Worm (Caenorhabditis elegans) whole organism, young adult: ENCODE data around the gene col-130.

Source experiments
- B0035.1 ChIP-seq: sonication (generic microtip); optimal IDR thresholded peaks from 2 replicates; lab custom pipeline; 2016; ENCODE audit warnings: missing genetic modification characterization, mild to moderate bottlenecking, missing compliant biosample characterization, missing genotype, missing genetic modification reagents
- C06A6.2 ChIP-seq: fragments of 200-800 bp; sonication (Bioruptor generic); conservative IDR thresholded peaks from 2 replicates; pipeline ENCODE4 v1.3.6; 2022; ENCODE audit warnings: missing genetic modification characterization, missing compliant biosample characterization
- F10E7.11 ChIP-seq: sonication (generic microtip); optimal IDR thresholded peaks from 2 replicates; lab custom pipeline; 2017; ENCODE audit warnings: mild to moderate bottlenecking, missing genetic modification characterization, moderate library complexity, missing compliant biosample characterization
- F33H1.4 ChIP-seq: fragments of 200-800 bp; sonication (Bioruptor generic); IDR thresholded peaks from 2 replicates; pipeline ENCODE4 v1.3.6; 2022; ENCODE audit warnings: missing genetic modification reagents, missing genetic modification characterization, missing compliant biosample characterization
- F39B2.1 ChIP-seq: fragments of 200-800 bp; sonication (Bioruptor generic); IDR thresholded peaks from 2 replicates; pipeline ENCODE4 v1.3.6; 2022; ENCODE audit warnings: missing genetic modification reagents, missing genetic modification characterization, missing compliant biosample characterization
- F57A8.1 ChIP-seq: fragments of 200-800 bp; sonication (Bioruptor generic); optimal IDR thresholded peaks from 2 replicates; lab custom pipeline; 2018; ENCODE audit warnings: mild to moderate bottlenecking, missing genetic modification characterization, moderate library complexity, missing compliant biosample characterization
- T07F8.4 ChIP-seq: sonication (generic microtip); optimal IDR thresholded peaks from 2 replicates; lab custom pipeline; 2016; ENCODE audit warnings: mild to moderate bottlenecking, missing genetic modification characterization, moderate library complexity, missing compliant biosample characterization
- T26A5.8 ChIP-seq: sonication (generic microtip); optimal IDR thresholded peaks from 2 replicates; lab custom pipeline; 2016; ENCODE audit warnings: missing genetic modification characterization, missing compliant biosample characterization
- Y67H2A.10 ChIP-seq: fragments of 200-800 bp; sonication (Bioruptor generic); conservative IDR thresholded peaks from 2 replicates; pipeline ENCODE4 v1.3.6; 2022; ENCODE audit warnings: missing genetic modification reagents, missing genetic modification characterization, missing compliant biosample characterization
- aptf-2 ChIP-seq: fragments of 200-800 bp; sonication (Bioruptor generic); conservative IDR thresholded peaks from 2 replicates; pipeline ENCODE4 v1.3.6; 2022; ENCODE audit warnings: missing genetic modification reagents, missing genetic modification characterization, missing compliant biosample characterization
- athp-1 ChIP-seq: sonication (generic microtip); optimal IDR thresholded peaks from 2 replicates; lab custom pipeline; 2017; ENCODE audit warnings: mild to moderate bottlenecking, missing genetic modification characterization, missing compliant biosample characterization
- attf-6 ChIP-seq: fragments of 200-800 bp; sonication (Bioruptor generic); IDR thresholded peaks from 2 replicates; pipeline ENCODE4 v1.3.6; 2022; ENCODE audit warnings: missing genetic modification reagents, missing genetic modification characterization, missing compliant biosample characterization
- cebp-1 ChIP-seq, 2 experiments: fragments of 200-800 bp in 1 of 2; sonication (Bioruptor generic) in 1 of 2; sonication (generic microtip) in 1 of 2; IDR thresholded peaks in 1 of 2; optimal IDR thresholded peaks in 1 of 2; 2 replicates each; pipeline versions ENCODE4 v1.3.6 to Lab custom; 2017 to 2022; ENCODE audit warnings: missing compliant biosample characterization in 2 of 2, missing genetic modification characterization in 2 of 2, mild to moderate bottlenecking in 1 of 2, missing genetic modification reagents in 1 of 2, moderate library complexity in 1 of 2
- cebp-2 ChIP-seq: fragments of 200-800 bp; sonication (Bioruptor generic); IDR thresholded peaks from 2 replicates; pipeline ENCODE4 v1.3.6; 2022; ENCODE audit warnings: missing genetic modification characterization, missing compliant biosample characterization
- ceh-100 ChIP-seq: fragments of 200-800 bp; sonication (Bioruptor generic); IDR thresholded peaks from 2 replicates; pipeline ENCODE4 v1.3.6; 2022; ENCODE audit warnings: missing genetic modification reagents, missing genetic modification characterization, missing compliant biosample characterization
- ceh-40 ChIP-seq: fragments of 200-800 bp; sonication (Bioruptor generic); IDR thresholded peaks from 2 replicates; pipeline ENCODE4 v1.3.6; 2022; ENCODE audit warnings: missing genetic modification characterization, missing compliant biosample characterization
- ceh-91 ChIP-seq: fragments of 200-800 bp; sonication (Bioruptor generic); IDR thresholded peaks from 2 replicates; pipeline ENCODE4 v1.3.6; 2022; ENCODE audit warnings: missing genetic modification reagents, missing genetic modification characterization, missing compliant biosample characterization
- chd-7 ChIP-seq: sonication (generic microtip); optimal IDR thresholded peaks from 2 replicates; lab custom pipeline; 2016; ENCODE audit warnings: mild to moderate bottlenecking, missing genetic modification characterization, moderate library complexity, missing compliant biosample characterization
- dox-1 ChIP-seq: fragments of 200-800 bp; sonication (Bioruptor generic); IDR thresholded peaks from 2 replicates; pipeline ENCODE4 v1.3.6; 2022; ENCODE audit warnings: missing genetic modification reagents, missing genetic modification characterization, missing compliant biosample characterization
- dpff-1 ChIP-seq: sonication (generic microtip); optimal IDR thresholded peaks from 2 replicates; lab custom pipeline; 2017; ENCODE audit warnings: mild to moderate bottlenecking, missing genetic modification characterization, missing compliant biosample characterization
- dpl-1 ChIP-seq: fragments of 150-350 bp; optimal IDR thresholded peaks from 2 replicates; lab custom pipeline; 2014; ENCODE audit warnings: missing biosample characterization, missing genetic modification reagents, missing genetic modification characterization
- egl-44 ChIP-seq: fragments of 200-800 bp; sonication (Bioruptor generic); IDR thresholded peaks from 2 replicates; pipeline ENCODE4 v1.3.6; 2022; ENCODE audit warnings: missing genetic modification reagents, missing genetic modification characterization, missing compliant biosample characterization
- egrh-3 ChIP-seq: fragments of 200-800 bp; sonication (Bioruptor generic); IDR thresholded peaks from 2 replicates; pipeline ENCODE4 v1.3.6; 2022; ENCODE audit warnings: missing genetic modification reagents, missing genetic modification characterization, missing compliant biosample characterization
- ets-4 ChIP-seq: fragments of 200-800 bp; sonication (Bioruptor generic); optimal IDR thresholded peaks from 2 replicates; lab custom pipeline; 2018; ENCODE audit warnings: mild to moderate bottlenecking, missing genetic modification characterization, missing compliant biosample characterization
- hlh-12 ChIP-seq: sonication (generic microtip); optimal IDR thresholded peaks from 2 replicates; lab custom pipeline; 2016; ENCODE audit warnings: missing genetic modification characterization, missing compliant biosample characterization
- hmg-1.2 ChIP-seq: fragments of 200-800 bp; sonication (Bioruptor generic); IDR thresholded peaks from 2 replicates; pipeline ENCODE4 v1.3.6; 2022; ENCODE audit warnings: missing genetic modification reagents, missing genetic modification characterization, missing compliant biosample characterization
- hmg-20 ChIP-seq: fragments of 200-800 bp; sonication (Bioruptor generic); IDR thresholded peaks from 2 replicates; pipeline ENCODE4 v1.3.6; 2022; ENCODE audit warnings: missing genetic modification reagents, missing genetic modification characterization, missing compliant biosample characterization
- hsf-1 ChIP-seq: fragments of 200-800 bp; sonication (Bioruptor generic); IDR thresholded peaks from 2 replicates; pipeline ENCODE4 v1.3.6; 2022; ENCODE audit warnings: missing genetic modification reagents, missing genetic modification characterization, missing compliant biosample characterization
- lag-1 ChIP-seq: fragments of 200-800 bp; sonication (Bioruptor generic); IDR thresholded peaks from 2 replicates; pipeline ENCODE4 v1.3.6; 2022; ENCODE audit warnings: missing genetic modification reagents, missing genetic modification characterization, missing compliant biosample characterization
- let-526 ChIP-seq: fragments of 200-800 bp; sonication (Bioruptor generic); IDR thresholded peaks from 2 replicates; pipeline ENCODE4 v1.3.6; 2022; ENCODE audit warnings: missing genetic modification reagents, missing genetic modification characterization, missing compliant biosample characterization
- lsy-27 ChIP-seq: sonication (generic microtip); optimal IDR thresholded peaks from 2 replicates; lab custom pipeline; 2017; ENCODE audit warnings: missing genetic modification characterization, mild to moderate bottlenecking, missing compliant biosample characterization, antibody characterized with exemption, missing genotype, borderline replicate concordance; ENCODE audit not compliant: insufficient read depth
- nhr-120 ChIP-seq: fragments of 200-800 bp; sonication (Bioruptor generic); IDR thresholded peaks from 2 replicates; pipeline ENCODE4 v1.3.6; 2022; ENCODE audit warnings: missing genetic modification characterization, missing compliant biosample characterization
- nhr-27 ChIP-seq: fragments of 200-800 bp; sonication (Bioruptor generic); optimal IDR thresholded peaks from 2 replicates; lab custom pipeline; 2018; ENCODE audit warnings: mild to moderate bottlenecking, missing genetic modification characterization, moderate library complexity, missing compliant biosample characterization
- nhr-90 ChIP-seq: sonication (generic microtip); optimal IDR thresholded peaks from 2 replicates; lab custom pipeline; 2016; ENCODE audit warnings: missing genotype, mild to moderate bottlenecking, missing genetic modification characterization, missing compliant biosample characterization
- pbrm-1 ChIP-seq: fragments of 200-800 bp; sonication (Bioruptor generic); IDR thresholded peaks from 2 replicates; pipeline ENCODE4 v1.3.6; 2022; ENCODE audit warnings: missing genetic modification reagents, missing genetic modification characterization, missing compliant biosample characterization
- rcor-1 ChIP-seq: fragments of 200-800 bp; sonication (Bioruptor generic); IDR thresholded peaks from 2 replicates; pipeline ENCODE4 v1.3.6; 2022; ENCODE audit warnings: missing genetic modification reagents, missing genetic modification characterization, missing compliant biosample characterization
- snpc-3.4 ChIP-seq: sonication (generic microtip); optimal IDR thresholded peaks from 2 replicates; lab custom pipeline; 2017; ENCODE audit warnings: missing genetic modification characterization, mild to moderate bottlenecking, missing compliant biosample characterization, antibody characterized with exemption, moderate library complexity, missing genotype, missing genetic modification reagents
- snpc-4 ChIP-seq, 5 experiments: fragments of 150-350 bp in 1 of 5; sonication (generic microtip) in 4 of 5; optimal IDR thresholded peaks; 2 replicates each; lab custom pipeline; 2014 to 2018; ENCODE audit warnings: missing genetic modification characterization in 5 of 5, missing biosample characterization in 3 of 5, antibody characterized with exemption in 2 of 5, mild to moderate bottlenecking in 2 of 5, missing compliant biosample characterization in 2 of 5, missing genotype in 2 of 5, moderate library complexity in 2 of 5, missing genetic modification reagents in 1 of 5
- xnd-1 ChIP-seq: sonication (generic microtip); optimal IDR thresholded peaks from 2 replicates; lab custom pipeline; 2016; ENCODE audit warnings: missing genotype, missing genetic modification reagents, missing genetic modification characterization, missing compliant biosample characterization
- zfh-2 ChIP-seq: fragments of 200-800 bp; sonication (Bioruptor generic); conservative IDR thresholded peaks from 2 replicates; pipeline ENCODE4 v1.3.6; 2022; ENCODE audit warnings: missing genetic modification reagents, missing genetic modification characterization, missing compliant biosample characterization
- zim-3 ChIP-seq: sonication (generic microtip); optimal IDR thresholded peaks from 2 replicates; lab custom pipeline; 2017; ENCODE audit warnings: mild to moderate bottlenecking, missing genetic modification characterization, moderate library complexity, missing compliant biosample characterization
- ztf-22 ChIP-seq: fragments of 200-800 bp; sonication (Bioruptor generic); optimal IDR thresholded peaks from 2 replicates; lab custom pipeline; 2018; ENCODE audit warnings: mild to moderate bottlenecking, missing genetic modification characterization, moderate library complexity, missing compliant biosample characterization

col-130 gene

DNA sequence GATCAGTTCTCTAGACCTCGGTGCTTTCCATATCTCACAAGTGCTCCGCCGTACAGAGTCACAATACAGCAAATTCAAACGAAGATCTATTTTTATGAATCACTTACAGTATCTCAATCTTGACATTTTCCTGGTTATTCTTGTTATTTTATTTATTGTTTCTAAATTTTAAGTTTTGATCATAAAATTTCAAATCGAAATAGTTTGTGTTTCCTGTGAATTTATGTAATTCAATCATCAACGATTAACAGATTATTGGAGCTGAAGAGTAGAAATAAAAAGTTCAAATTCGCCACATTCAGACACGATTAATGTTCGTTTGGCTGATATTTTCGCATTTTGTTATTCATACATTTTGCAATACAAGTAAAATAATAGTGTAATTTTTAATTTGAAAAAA lies 4.0 kb upstream of the col-130 start, which contains the start of gene clec-184 (continued):
- TF ChIP-seq F33H1.4 (GFP tag; lab: Robert Waterston, UW) (no peak), xnd-1 (tag; lab: Kevin White, UChicago) (no peak)

DNA sequence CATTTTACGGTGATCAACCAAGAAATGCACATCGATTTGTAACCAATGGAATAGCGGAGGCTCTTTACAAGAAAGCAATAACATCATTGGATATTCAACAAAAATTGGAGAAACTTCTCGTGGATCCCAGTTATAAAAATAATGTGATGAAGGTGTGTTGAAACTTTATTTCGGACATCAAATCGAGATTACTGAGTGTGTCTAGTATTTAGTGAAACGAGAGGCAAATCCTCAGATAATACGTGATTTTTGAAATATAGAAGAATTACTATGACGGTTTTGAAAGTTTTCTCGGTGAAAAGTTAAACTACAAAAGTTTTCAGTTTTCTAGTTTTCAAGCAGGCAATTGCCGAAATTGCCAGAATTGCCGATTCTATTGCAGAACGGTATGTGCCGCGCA lies 3.4 kb upstream of the col-130 start:
- no peak for TF ChIP-seq ets-4
- TF ChIP-seq Y67H2A.10 (GFP tag; lab: Robert Waterston, UW) = no peak
- TF ChIP-seq T07F8.4 = no peak
- no peak for TF ChIP-seq egl-44 (GFP tag; lab: Robert Waterston, UW)
- TF ChIP-seq zim-3 = no peak
- TF ChIP-seq nhr-90 = no peak
- TF ChIP-seq snpc-4 (GFP tag; optimal IDR thresholded peaks at IDR 0.05; lab: Kevin White, UChicago) = no peak
- no peak for TF ChIP-seq snpc-4 (tag; optimal IDR thresholded peaks at IDR 0.05; lab: Kevin White, UChicago)
- TF ChIP-seq chd-7 (tag; lab: Kevin White, UChicago) = no peak
- no peak for TF ChIP-seq hmg-1.2 (GFP tag; lab: Robert Waterston, UW)
- TF ChIP-seq ztf-22 (GFP tag; lab: Kevin White, UChicago) = no peak
- TF ChIP-seq F39B2.1 (GFP tag; lab: Robert Waterston, UW) = no peak

DNA sequence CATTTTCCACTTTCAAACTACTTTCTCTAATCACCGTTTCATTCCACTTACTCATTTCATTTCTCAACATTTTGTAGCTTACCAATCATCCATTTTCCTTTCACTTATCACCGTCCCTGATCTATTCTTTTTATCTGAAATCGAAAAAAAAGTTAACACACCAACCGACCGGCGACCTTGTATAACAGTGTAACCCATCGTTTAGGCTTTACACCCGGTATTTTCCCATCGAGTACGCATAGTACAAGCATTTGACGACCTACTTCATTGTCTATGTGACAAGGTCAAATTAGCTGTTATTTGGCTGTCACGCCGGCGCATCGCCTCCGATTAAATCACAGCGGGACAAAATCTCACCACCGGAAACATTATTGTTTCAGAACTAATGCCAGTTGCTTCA lies 1.2 kb upstream of the col-130 start:
- TF ChIP-seq F57A8.1 (GFP tag; lab: Kevin White, UChicago) (no peak), T26A5.8 (tag; lab: Kevin White, UChicago) (no peak), B0035.1 (tag; lab: Kevin White, UChicago) (no peak), lsy-27 (tag; lab: Kevin White, UChicago) (no peak), nhr-27 (tag; lab: Kevin White, UChicago) (no peak), aptf-2 (GFP tag; lab: Robert Waterston, UW) (no peak), cebp-2 (GFP tag; lab: Robert Waterston, UW) (no peak)

DNA sequence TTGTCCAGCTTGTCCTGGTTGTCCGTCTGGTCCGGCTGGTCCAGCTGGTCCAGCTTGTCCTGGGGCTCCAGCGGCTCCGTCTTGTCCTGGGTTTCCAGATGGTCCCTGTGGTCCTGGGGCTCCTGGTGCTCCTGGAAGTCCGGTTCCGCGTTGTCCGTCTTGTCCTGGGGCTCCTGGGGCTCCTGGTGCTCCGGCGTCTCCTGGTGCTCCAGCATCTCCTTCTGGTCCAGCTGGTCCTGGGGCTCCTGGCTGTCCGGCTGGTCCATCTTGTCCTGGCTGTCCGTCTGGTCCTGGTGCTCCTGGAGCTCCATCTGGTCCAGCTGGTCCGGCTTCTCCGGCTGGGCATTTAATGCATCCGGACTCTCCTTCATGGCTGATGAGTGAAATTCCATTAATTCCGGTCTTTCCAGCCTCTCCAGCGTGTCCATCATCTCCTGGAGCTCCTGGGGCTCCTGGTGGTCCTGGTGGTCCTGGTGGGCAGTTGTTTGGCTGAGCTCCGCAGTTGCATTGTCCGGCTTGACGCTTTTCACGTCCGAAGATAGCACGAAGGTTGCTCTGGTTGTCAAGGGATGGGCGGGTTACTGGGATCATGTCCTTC lies 530 bp downstream of the col-130 start:
- TF ChIP-seq ceh-100 (GFP tag; lab: Robert Waterston, UW) (no peak), hmg-20 (GFP tag; lab: Robert Waterston, UW) (no peak), zfh-2 (GFP tag; lab: Robert Waterston, UW) (peak; percentile 94), dpl-1 (GFP tag; lab: Kevin White, UChicago) (no peak), dox-1 (GFP tag; lab: Robert Waterston, UW) (0 out of 2 replicates have a peak, but pooled peaks have one; percentile 20), snpc-4 (GFP tag; optimal IDR thresholded peaks at IDR 0.05; lab: Kevin White, UChicago) (no peak), snpc-4 (tag; optimal IDR thresholded peaks at IDR 0.05; lab: Kevin White, UChicago) (no peak), pbrm-1 (GFP tag; lab: Robert Waterston, UW) (no peak), ztf-22 (GFP tag; lab: Kevin White, UChicago) (no peak), hsf-1 (GFP tag; lab: Robert Waterston, UW) (no peak), dpff-1 (tag; lab: Kevin White, UChicago) (no peak), lag-1 (GFP tag; lab: Robert Waterston, UW) (no peak), ceh-91 (GFP tag; lab: Robert Waterston, UW) (no peak), xnd-1 (tag; lab: Kevin White, UChicago) (no peak), cebp-1 (GFP tag; IDR thresholded peaks at IDR 0.05; lab: Robert Waterston, UW) (no peak), cebp-1 (tag; optimal IDR thresholded peaks at IDR 0.05; lab: Kevin White, UChicago) (no peak), athp-1 (tag; lab: Kevin White, UChicago) (peak; percentile 6), nhr-120 (GFP tag; lab: Robert Waterston, UW) (no peak), rcor-1 (GFP tag; lab: Robert Waterston, UW) (no peak), hlh-12 (tag; lab: Kevin White, UChicago) (no peak), egrh-3 (GFP tag; lab: Robert Waterston, UW) (peak; percentile 96), ceh-40 (GFP tag; lab: Robert Waterston, UW) (no peak), let-526 (no peak), snpc-3.4 (no peak), F10E7.11 (tag; lab: Kevin White, UChicago) (no peak), C06A6.2 (GFP tag; lab: Robert Waterston, UW) (no peak), attf-6 (GFP tag; lab: Robert Waterston, UW) (no peak)
